Fruit fly (Drosophila melanogaster) S2 (cell line): ENCODE measurements around the gene dmrt11E.

ENCODE experiments used
- CG8478 ChIP-seq: fragments of >200 bp; optimal IDR thresholded peaks from 2 replicates; lab custom pipeline; 2018
- CTCF ChIP-seq, 2 experiments: fragments of >200 bp; optimal IDR thresholded peaks; 2 replicates each; lab custom pipeline; 2018

Gene dmrt11E

DNA sequence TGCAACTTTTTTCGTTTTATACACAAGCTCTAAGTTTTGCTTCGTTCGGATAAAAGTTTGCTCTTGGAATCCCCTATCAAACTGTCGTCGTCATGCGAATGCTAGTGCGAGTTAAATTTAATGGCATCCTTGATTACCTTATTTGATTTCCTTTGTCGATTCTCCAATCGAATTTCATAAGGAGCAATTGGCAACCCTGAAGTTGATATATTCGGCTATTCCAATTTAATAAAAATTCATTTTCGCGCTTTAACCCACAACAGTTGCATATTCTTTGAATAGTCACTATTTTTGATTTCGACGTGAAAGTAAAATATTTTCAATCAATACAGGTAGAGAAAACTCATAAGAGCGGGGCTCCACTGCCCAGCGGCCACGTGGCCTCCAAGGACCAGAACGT, 34.8 kb downstream of the dmrt11E start, which contains the start of gene CG12725:
CG12725 (minus strand) TSS at position 101 of the 400 bp plus-strand sequence.
- TF ChIP-seq CG8478 (lab: Kevin White, UChicago) (no peak), CTCF (optimal IDR thresholded peaks at IDR 0.05; lab: Kevin White, UChicago) (no peak)

DNA sequence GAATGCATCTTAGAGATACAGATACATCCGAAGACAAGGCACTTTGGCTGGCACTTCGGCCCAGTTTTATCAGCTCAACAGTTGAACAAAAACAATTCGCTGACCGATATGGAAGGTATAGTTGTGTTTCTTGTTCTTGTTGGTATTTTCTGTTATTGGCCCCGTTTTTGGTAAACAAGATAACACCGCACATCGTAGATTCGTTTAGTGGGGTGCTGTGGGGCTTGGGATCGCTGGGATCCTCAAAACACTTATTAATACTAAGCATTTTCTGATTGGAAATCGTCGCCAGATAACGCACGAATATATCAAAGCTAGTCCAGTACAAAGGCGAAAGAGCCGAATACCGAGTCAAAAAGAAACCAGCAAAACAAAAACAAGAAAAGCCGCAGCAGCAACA, 35.6 kb downstream of the dmrt11E start:
- TF ChIP-seq CG8478 (lab: Kevin White, UChicago) = no peak
- TF ChIP-seq CTCF (optimal IDR thresholded peaks at IDR 0.05; lab: Kevin White, UChicago) = no peak

DNA sequence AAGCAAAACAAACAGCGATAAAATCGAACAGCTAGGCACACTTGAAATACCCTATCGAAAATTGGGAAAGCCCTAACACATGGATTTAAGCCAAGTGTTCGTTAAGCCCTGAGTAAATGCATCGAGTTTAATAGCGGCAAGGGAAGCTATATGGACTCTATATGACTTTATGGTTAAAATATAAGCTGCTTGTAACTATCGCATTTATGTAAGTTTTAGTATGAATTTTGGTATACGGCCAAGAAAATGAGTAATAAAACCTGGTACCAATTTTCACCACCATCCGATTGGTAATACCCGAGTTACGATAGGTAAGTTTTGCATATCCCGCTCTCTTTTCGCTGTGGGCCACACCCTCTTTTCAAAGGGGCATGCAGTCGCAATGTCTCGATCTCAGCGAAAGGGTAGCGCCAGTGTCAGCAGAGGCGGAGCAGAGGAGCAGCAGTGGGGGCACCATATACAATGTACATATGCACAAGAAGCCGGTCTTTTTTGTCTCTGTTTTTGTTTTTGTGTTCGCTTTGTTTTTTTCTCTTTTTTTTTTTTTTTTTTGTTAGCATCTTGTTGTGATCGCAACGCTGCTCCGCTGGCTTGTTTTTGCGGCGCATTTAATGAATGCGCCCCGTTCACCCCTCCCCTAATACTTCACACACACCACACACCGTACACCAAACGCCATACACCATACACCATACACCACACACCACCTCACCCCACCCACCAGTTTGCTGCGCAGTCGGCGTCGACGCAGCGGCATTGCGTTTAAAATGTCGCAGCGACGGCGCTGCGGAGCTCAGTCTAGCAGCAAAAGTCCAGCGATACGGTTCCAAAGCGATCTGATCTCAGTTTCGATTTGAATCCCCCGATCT, 36.2 kb downstream of the dmrt11E start, which contains the start of gene GstT4:
GstT4 (plus strand) TSS at position 788 of the 869 bp plus-strand sequence.
- TF ChIP-seq CG8478 (lab: Kevin White, UChicago) = no peak
- no peak for TF ChIP-seq CTCF (optimal IDR thresholded peaks at IDR 0.05; lab: Kevin White, UChicago)

DNA sequence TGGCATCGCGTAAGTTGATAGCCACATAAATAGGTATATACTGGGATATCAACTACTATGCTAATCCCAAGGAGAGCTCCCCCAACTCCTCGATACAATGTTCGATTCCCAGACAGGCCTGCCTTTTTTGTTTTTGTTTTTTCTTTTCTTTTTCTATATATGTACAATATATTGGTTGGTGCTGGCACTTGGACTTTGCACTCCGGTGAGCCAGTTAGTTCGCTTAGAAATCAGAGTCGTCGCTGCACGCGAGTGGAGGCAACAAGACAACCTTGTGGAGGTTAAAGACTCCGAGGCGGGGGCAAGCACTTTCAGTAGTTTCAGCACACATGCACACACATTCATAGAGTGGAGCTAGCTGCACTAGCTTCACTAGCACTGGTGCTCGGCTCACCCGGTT, 38.3 kb downstream of the dmrt11E start:
- TF ChIP-seq CTCF (optimal IDR thresholded peaks at IDR 0.05; lab: Kevin White, UChicago) (no peak), CG8478 (lab: Kevin White, UChicago) (no peak)

DNA sequence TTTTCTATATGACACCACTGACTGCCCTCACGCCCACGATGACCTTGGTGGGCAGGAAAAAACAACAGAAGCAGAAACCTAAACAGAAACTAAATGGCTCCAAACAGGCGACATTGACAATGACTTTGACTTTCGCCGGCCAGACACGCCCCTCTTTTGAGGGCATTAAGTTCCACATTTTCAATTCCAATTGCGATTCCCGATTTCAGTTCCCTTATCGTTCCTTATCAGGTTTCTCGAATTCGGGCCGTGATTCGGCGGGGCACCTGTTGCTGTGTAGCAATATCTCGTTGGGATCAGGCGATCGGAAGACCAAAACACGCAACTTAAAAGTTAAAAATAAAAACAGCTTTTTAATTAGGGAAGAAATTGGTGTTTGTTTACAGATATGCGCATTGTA, 39.7 kb downstream of the dmrt11E start:
- TF ChIP-seq CG8478 (lab: Kevin White, UChicago) (no peak), CTCF (optimal IDR thresholded peaks at IDR 0.05; lab: Kevin White, UChicago) (no peak)

DNA sequence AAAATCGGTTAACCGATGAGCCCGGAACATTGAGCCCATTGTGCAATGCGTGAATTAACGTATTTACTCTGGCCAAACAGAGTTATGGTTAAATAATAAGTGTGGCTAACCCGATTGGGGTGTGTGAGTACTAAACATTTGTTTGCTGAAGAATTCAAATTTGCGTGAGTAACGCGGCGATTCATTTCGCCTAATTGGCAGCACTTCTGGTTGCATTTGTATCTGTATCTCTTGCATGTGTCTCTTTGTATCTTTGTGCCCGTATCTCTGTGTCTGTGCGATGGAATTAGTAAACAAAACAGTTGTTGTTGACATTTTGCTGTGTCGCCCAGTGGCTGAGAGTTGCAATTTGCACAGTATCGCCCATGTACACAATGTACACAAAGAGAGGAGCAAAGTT, 42.9 kb downstream of the dmrt11E start:
- no peak for TF ChIP-seq CTCF (optimal IDR thresholded peaks at IDR 0.05; lab: Kevin White, UChicago)

DNA sequence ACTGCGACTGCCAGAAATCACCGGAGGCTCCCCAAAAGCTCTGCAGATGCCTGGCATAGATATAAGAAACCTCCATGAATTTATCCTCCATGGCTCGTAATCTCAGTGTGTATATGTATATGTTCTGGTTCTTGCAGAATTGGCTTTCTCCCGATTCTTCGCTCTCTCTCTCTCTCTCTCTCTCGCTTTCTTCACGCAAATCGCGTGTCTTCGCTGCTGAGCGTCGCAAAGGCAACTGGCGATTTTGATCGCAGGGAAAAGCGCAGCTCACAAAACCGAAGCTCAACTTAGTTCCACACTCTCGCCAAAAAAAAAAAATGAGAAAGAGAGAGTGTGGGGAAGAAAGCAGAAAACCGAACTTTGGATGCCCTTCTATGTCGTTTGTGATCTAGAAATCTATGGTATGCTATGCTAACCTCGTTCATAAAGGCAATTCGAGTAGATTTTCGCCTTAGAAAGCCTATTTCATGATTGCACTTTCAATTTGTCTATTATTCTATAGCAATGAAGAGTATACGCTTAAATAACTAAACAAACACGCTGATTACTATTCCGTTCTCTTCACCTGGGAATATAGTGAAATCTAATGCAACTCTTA, 43.5 kb downstream of the dmrt11E start:
- TF ChIP-seq CTCF (optimal IDR thresholded peaks at IDR 0.05; lab: Kevin White, UChicago) (no peak), CG8478 (lab: Kevin White, UChicago) (no peak)

DNA sequence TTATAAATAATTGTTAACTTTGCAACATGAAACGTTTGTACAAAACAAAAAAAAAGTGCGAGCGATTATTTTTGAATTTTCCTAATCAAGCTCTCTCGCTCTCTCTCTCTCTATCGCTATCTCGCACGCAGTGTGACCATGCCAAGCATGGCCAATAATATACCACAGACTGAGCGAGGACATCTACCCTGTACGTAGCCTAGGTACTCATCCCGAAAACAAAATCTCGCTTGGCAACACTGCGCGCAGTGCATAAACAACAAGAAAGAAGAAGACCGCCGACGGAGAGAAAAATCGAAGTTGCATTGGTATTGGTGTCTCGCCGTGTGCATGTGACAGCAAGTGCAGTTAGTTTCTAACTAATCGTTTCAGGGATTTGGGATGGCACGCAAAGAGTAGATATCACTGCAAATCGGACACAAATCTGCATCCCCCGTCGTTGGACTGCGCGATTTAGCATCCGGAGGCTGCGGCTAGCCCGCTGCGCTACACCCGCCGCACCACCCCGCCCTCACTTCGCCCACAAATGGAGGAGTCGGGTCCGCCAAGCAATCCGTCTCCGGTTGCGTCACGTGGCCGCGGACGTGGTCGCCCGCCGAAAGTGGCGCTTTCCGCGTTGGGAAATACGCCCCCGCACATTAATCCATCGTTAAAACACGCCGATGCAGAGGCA, 45.1 kb downstream of the dmrt11E start, which contains the start of the genes CG1998 and Set2:
CG1998 (minus strand) TSS at position 134 of the 673 bp plus-strand sequence.
Set2 (plus strand) TSS at position 302 of the 673 bp plus-strand sequence.
- TF ChIP-seq CTCF (optimal IDR thresholded peaks at IDR 0.05; lab: Kevin White, UChicago) = peak; percentile 44 to 58
- TF ChIP-seq CG8478 (lab: Kevin White, UChicago) = no peak
